Worm (Caenorhabditis elegans) whole organism, L3 larva: ENCODE results near the gene T24F1.7.

ENCODE experiments used
- R02D3.7 ChIP-seq: fragments of 150-350 bp; optimal IDR thresholded peaks from 2 replicates; lab custom pipeline; 2014; ENCODE audit warnings: missing biosample characterization, missing genetic modification characterization
- ZK546.5 ChIP-seq: sonication (generic microtip); optimal IDR thresholded peaks from 2 replicates; lab custom pipeline; 2017; ENCODE audit warnings: missing biosample characterization, missing genetic modification characterization
- aly-2 ChIP-seq: fragments of 150-350 bp; optimal IDR thresholded peaks from 2 replicates; lab custom pipeline; 2014; ENCODE audit warnings: missing biosample characterization, missing genetic modification characterization
- ama-1 ChIP-seq: fragments of 150-350 bp; optimal IDR thresholded peaks from 2 replicates; lab custom pipeline; 2018
- ceh-16 ChIP-seq: sonication (generic microtip); optimal IDR thresholded peaks from 2 replicates; lab custom pipeline; 2017; ENCODE audit warnings: missing biosample characterization, missing genetic modification characterization
- ceh-28 ChIP-seq: fragments of 150-350 bp; optimal IDR thresholded peaks from 2 replicates; lab custom pipeline; 2014; ENCODE audit warnings: missing biosample characterization, missing genetic modification reagents, missing genetic modification characterization
- ceh-82 ChIP-seq: fragments of 150-350 bp; optimal IDR thresholded peaks from 2 replicates; lab custom pipeline; 2014; ENCODE audit warnings: missing biosample characterization, missing genetic modification characterization
- ceh-9 ChIP-seq: sonication (generic microtip); optimal IDR thresholded peaks from 2 replicates; lab custom pipeline; 2018; ENCODE audit warnings: missing biosample characterization, missing genetic modification characterization
- daf-12 ChIP-seq: fragments of 150-350 bp; optimal IDR thresholded peaks from 2 replicates; lab custom pipeline; 2014; ENCODE audit warnings: missing biosample characterization, missing genetic modification reagents, missing genetic modification characterization
- egl-27 ChIP-seq: sonication (generic microtip); optimal IDR thresholded peaks from 4 replicates; lab custom pipeline; 2017; ENCODE audit warnings: missing biosample characterization, missing genetic modification reagents, missing genetic modification characterization
- egl-5 ChIP-seq: fragments of 150-350 bp; optimal IDR thresholded peaks from 2 replicates; lab custom pipeline; 2017; ENCODE audit warnings: missing biosample characterization, missing genetic modification reagents, missing genetic modification characterization, inconsistent platforms
- elt-1 ChIP-seq: fragments of 150-350 bp; optimal IDR thresholded peaks from 2 replicates; lab custom pipeline; 2014; ENCODE audit warnings: missing biosample characterization, missing genetic modification characterization
- elt-2 ChIP-seq: sonication (generic microtip); optimal IDR thresholded peaks from 2 replicates; lab custom pipeline; 2016; ENCODE audit warnings: missing genetic modification reagents, mild to moderate bottlenecking, missing genetic modification characterization, missing compliant biosample characterization
- elt-3 ChIP-seq, 3 experiments: fragments of 150-350 bp in 1 of 3; sonication (generic microtip) in 2 of 3; optimal IDR thresholded peaks; 2 replicates in 2 of 3; 4 replicates in 1 of 3; lab custom pipeline; 2014 to 2017; ENCODE audit warnings: missing biosample characterization in 3 of 3, missing genetic modification characterization in 3 of 3
- eor-1 ChIP-seq, 2 experiments: fragments of 150-350 bp; optimal IDR thresholded peaks; 2 replicates each; lab custom pipeline; 2014 to 2018; ENCODE audit warnings: missing biosample characterization in 2 of 2, missing genetic modification characterization in 2 of 2
- fkh-10 ChIP-seq: sonication (generic microtip); optimal IDR thresholded peaks from 2 replicates; lab custom pipeline; 2017; ENCODE audit warnings: missing biosample characterization, missing genetic modification reagents, missing genetic modification characterization
- fkh-2 ChIP-seq: fragments of 150-350 bp; optimal IDR thresholded peaks from 2 replicates; lab custom pipeline; 2014; ENCODE audit warnings: missing biosample characterization, missing genetic modification reagents, missing genetic modification characterization
- fos-1 ChIP-seq: fragments of 150-350 bp; optimal IDR thresholded peaks from 2 replicates; lab custom pipeline; 2014; ENCODE audit warnings: missing biosample characterization, missing genetic modification characterization
- hmg-11 ChIP-seq: sonication (generic microtip); optimal IDR thresholded peaks from 2 replicates; lab custom pipeline; 2016; ENCODE audit warnings: missing genetic modification characterization, missing compliant biosample characterization
- jun-1 ChIP-seq: fragments of 150-350 bp; optimal IDR thresholded peaks from 2 replicates; lab custom pipeline; 2014; ENCODE audit warnings: missing biosample characterization, missing genetic modification reagents, missing genetic modification characterization
- lin-15B ChIP-seq: fragments of 150-350 bp; optimal IDR thresholded peaks from 2 replicates; lab custom pipeline; 2014; ENCODE audit warnings: missing biosample characterization, missing genetic modification characterization
- lin-39 ChIP-seq: fragments of 150-350 bp; optimal IDR thresholded peaks from 2 replicates; lab custom pipeline; 2018; ENCODE audit warnings: missing biosample characterization, missing genetic modification reagents, missing genetic modification characterization
- lsy-12 ChIP-seq: sonication (generic microtip); optimal IDR thresholded peaks from 2 replicates; lab custom pipeline; 2016; ENCODE audit warnings: mild to moderate bottlenecking, missing genetic modification characterization, missing compliant biosample characterization
- mdl-1 ChIP-seq: fragments of 150-350 bp; optimal IDR thresholded peaks from 2 replicates; lab custom pipeline; 2014; ENCODE audit warnings: missing biosample characterization, missing genetic modification characterization
- mml-1 ChIP-seq: fragments of 150-350 bp; sonication (generic microtip); optimal IDR thresholded peaks from 3 replicates; lab custom pipeline; 2014; ENCODE audit warnings: missing biosample characterization, missing genetic modification characterization
- nfya-1 ChIP-seq: sonication (generic microtip); optimal IDR thresholded peaks from 2 replicates; lab custom pipeline; 2017; ENCODE audit warnings: missing genetic modification characterization, mild to moderate bottlenecking, missing compliant biosample characterization, antibody characterized with exemption, moderate library complexity; ENCODE audit not compliant: insufficient read depth
- nhr-11 ChIP-seq: fragments of 150-350 bp; optimal IDR thresholded peaks from 2 replicates; lab custom pipeline; 2014; ENCODE audit warnings: missing biosample characterization, missing genetic modification characterization
- nhr-12 ChIP-seq: fragments of 150-350 bp; optimal IDR thresholded peaks from 2 replicates; lab custom pipeline; 2014; ENCODE audit warnings: missing biosample characterization, missing genetic modification characterization
- nhr-23 ChIP-seq: fragments of 150-350 bp; optimal IDR thresholded peaks from 2 replicates; lab custom pipeline; 2014; ENCODE audit warnings: missing biosample characterization, missing genetic modification reagents, missing genetic modification characterization
- nhr-237 ChIP-seq: fragments of 150-350 bp; optimal IDR thresholded peaks from 2 replicates; lab custom pipeline; 2014; ENCODE audit warnings: missing biosample characterization, missing genetic modification characterization
- nhr-25 ChIP-seq: sonication (generic microtip); optimal IDR thresholded peaks from 2 replicates; lab custom pipeline; 2017; ENCODE audit warnings: missing biosample characterization, missing genetic modification characterization
- nhr-28 ChIP-seq: fragments of 150-350 bp; optimal IDR thresholded peaks from 2 replicates; lab custom pipeline; 2014; ENCODE audit warnings: missing biosample characterization, missing genetic modification characterization
- nhr-43 ChIP-seq: sonication (generic microtip); optimal IDR thresholded peaks from 2 replicates; lab custom pipeline; 2016; ENCODE audit warnings: mild to moderate bottlenecking, missing genetic modification characterization, missing compliant biosample characterization; ENCODE audit not compliant: poor library complexity, severe bottlenecking
- nhr-67 ChIP-seq: fragments of 150-350 bp; optimal IDR thresholded peaks from 2 replicates; lab custom pipeline; 2014; ENCODE audit warnings: missing biosample characterization, missing genetic modification characterization
- nhr-76 ChIP-seq: fragments of 150-350 bp; sonication (generic microtip); optimal IDR thresholded peaks from 5 replicates; lab custom pipeline; 2014; ENCODE audit warnings: missing biosample characterization, missing genetic modification characterization
- nhr-77 ChIP-seq: fragments of 150-350 bp; optimal IDR thresholded peaks from 2 replicates; lab custom pipeline; 2014; ENCODE audit warnings: missing biosample characterization, missing genetic modification characterization
- pha-4 ChIP-seq: fragments of 150-350 bp; optimal IDR thresholded peaks from 2 replicates; lab custom pipeline; 2014; ENCODE audit warnings: missing biosample characterization, missing genetic modification reagents, missing genetic modification characterization
- pqm-1 ChIP-seq: fragments of 150-350 bp; optimal IDR thresholded peaks from 2 replicates; lab custom pipeline; 2017; ENCODE audit warnings: missing biosample characterization, missing genetic modification characterization, inconsistent platforms
- sea-2 ChIP-seq: fragments of 150-350 bp; sonication (generic microtip); optimal IDR thresholded peaks from 4 replicates; lab custom pipeline; 2014; ENCODE audit warnings: missing biosample characterization, missing genetic modification reagents, missing genetic modification characterization
- skn-1 ChIP-seq: fragments of 150-350 bp; optimal IDR thresholded peaks from 2 replicates; lab custom pipeline; 2014; ENCODE audit warnings: missing biosample characterization, missing genetic modification characterization
- snpc-4 ChIP-seq: fragments of 150-350 bp; optimal IDR thresholded peaks from 2 replicates; lab custom pipeline; 2014; ENCODE audit warnings: missing biosample characterization, missing genetic modification characterization
- tbx-2 ChIP-seq: sonication (generic microtip); optimal IDR thresholded peaks from 2 replicates; lab custom pipeline; 2016; ENCODE audit warnings: mild to moderate bottlenecking, missing genetic modification characterization, missing compliant biosample characterization
- unc-39 ChIP-seq: sonication (generic microtip); optimal IDR thresholded peaks from 4 replicates; lab custom pipeline; 2017; ENCODE audit warnings: missing biosample characterization, missing genetic modification characterization
- unc-62 ChIP-seq: fragments of 150-350 bp; sonication (generic microtip); optimal IDR thresholded peaks from 4 replicates; lab custom pipeline; 2014; ENCODE audit warnings: missing biosample characterization, missing genetic modification reagents, missing genetic modification characterization
- zag-1 ChIP-seq: fragments of 150-350 bp; optimal IDR thresholded peaks from 2 replicates; lab custom pipeline; 2014; ENCODE audit warnings: missing biosample characterization, missing genetic modification characterization
- ztf-11 ChIP-seq: fragments of 150-350 bp; optimal IDR thresholded peaks from 2 replicates; lab custom pipeline; 2014; ENCODE audit warnings: missing biosample characterization, missing genetic modification characterization
- ztf-4 ChIP-seq: fragments of 150-350 bp; optimal IDR thresholded peaks from 2 replicates; lab custom pipeline; 2014; ENCODE audit warnings: missing biosample characterization, missing genetic modification characterization

Gene T24F1.7

DNA sequence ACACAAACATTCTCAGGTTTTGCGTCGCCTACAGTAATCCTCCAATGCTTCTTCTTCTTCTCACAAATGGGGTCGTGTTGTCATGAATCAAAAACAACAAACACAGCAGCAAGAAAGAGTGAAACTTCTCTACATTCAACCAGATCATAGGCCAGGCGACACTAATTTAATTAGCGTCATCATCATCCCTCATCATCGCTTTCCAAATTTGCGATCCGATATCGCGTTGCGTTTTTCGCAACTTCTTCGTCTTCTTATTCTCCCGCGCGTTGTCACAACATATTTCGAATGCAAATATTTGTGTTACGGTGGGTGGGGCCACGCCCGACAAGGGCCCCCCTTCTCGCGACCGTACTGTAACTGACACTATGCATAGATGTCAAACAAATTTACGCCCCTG, 25.9 kb upstream of the T24F1.7 start:
- TF ChIP-seq ceh-28 (tag; lab: Kevin White, UChicago): no peak
- TF ChIP-seq unc-39 (tag; lab: Kevin White, UChicago): no peak
- TF ChIP-seq fkh-2 (tag; lab: Kevin White, UChicago): no peak
- TF ChIP-seq R02D3.7 (tag; lab: Kevin White, UChicago): no peak
- no peak for TF ChIP-seq pqm-1 (tag; lab: Kevin White, UChicago)
- no peak for TF ChIP-seq ama-1 (lab: Kevin White, UChicago)
- TF ChIP-seq egl-27 (tag; lab: Kevin White, UChicago): no peak
- no peak for TF ChIP-seq nhr-43
- no peak for TF ChIP-seq nhr-28 (tag; lab: Kevin White, UChicago)

DNA sequence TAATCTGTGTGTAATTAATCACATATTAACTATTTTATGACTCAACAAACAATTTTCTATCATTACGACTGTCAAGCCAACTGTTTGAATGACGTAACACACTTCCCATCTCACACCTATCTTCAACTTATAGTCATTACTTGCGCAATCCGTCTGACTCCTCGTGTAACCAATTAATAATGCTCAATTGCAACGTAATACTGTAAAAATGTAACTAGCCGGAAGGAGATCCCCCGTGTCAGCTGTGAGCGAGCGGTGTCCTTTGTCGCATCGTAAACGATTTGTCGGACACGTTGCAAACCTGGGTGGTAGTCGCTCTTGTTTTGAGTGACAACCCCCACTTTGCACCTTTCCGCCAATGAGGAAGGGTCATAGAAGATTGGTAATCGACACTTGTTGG, 24.2 kb upstream of the T24F1.7 start:
- TF ChIP-seq nhr-77: no peak
- no peak for TF ChIP-seq ZK546.5 (tag; lab: Kevin White, UChicago)
- no peak for TF ChIP-seq ztf-11 (tag; lab: Kevin White, UChicago)

DNA sequence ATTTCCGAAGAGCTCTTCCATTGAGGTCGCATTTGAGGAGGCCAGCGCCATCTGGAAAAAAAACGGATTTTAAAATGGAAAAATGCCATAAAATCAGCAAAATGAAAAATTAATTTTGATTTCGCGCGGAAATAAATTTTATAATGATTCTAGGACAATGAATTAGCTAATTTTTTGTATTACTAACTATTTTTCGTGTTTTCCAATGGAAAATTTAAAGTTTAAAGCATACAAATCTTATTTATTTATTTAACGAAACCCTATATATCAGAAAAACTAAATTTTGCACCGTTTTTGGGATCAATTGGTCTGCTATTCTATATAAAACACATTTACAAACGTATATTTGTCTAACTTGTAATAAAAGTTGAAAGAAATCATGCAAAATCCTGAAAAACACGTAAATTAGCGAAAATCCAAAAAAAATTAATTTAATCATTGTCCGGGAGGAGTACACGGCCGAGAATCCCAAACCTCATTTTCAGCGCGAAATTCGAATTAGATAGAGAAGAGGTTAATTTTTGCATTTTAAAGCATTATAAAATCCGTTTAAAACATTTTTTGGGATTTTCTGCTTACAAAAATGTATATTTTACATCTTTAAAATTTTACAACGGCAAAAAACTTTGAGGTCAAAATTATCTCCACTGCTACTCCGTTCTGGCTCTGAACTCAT, 22.1 kb upstream of the T24F1.7 start, which contains the start of gene C47G2.3:
Gene C47G2.3, minus strand, starts transcription at position 51 of the 676 bp plus-strand sequence.
- no peak for TF ChIP-seq ceh-9 (tag; lab: Kevin White, UChicago)
- peak; percentile 29 for TF ChIP-seq pha-4
- TF ChIP-seq mdl-1 (tag; lab: Kevin White, UChicago): no peak
- no peak for TF ChIP-seq nhr-237 (tag; lab: Kevin White, UChicago)
- no peak for TF ChIP-seq hmg-11 (tag; lab: Kevin White, UChicago)
- peak; percentile 36 for TF ChIP-seq lin-15B (tag; lab: Kevin White, UChicago)
- TF ChIP-seq elt-3 (tag; optimal IDR thresholded peaks at IDR 0.05; lab: Kevin White, UChicago): no peak
- TF ChIP-seq egl-5: no peak
- peak; percentile 43 for TF ChIP-seq pqm-1 (tag; lab: Kevin White, UChicago)
- no peak for TF ChIP-seq fkh-2 (tag; lab: Kevin White, UChicago)
- no peak for TF ChIP-seq snpc-4 (tag; lab: Kevin White, UChicago)
- peak; percentile 80 for TF ChIP-seq nhr-43
- no peak for TF ChIP-seq daf-12 (tag; lab: Kevin White, UChicago)
- no peak for TF ChIP-seq lin-39 (tag; lab: Kevin White, UChicago)
- no peak for TF ChIP-seq ama-1 (lab: Kevin White, UChicago)
- no peak for TF ChIP-seq ceh-28 (tag; lab: Kevin White, UChicago)
- no peak for TF ChIP-seq fkh-10 (GFP tag; lab: Kevin White, UChicago)
- peak; percentile 70 for TF ChIP-seq nhr-23
- no peak for TF ChIP-seq nhr-12
- TF ChIP-seq skn-1 (tag; lab: Kevin White, UChicago): peak; percentile 52
- peak; percentile 29 for TF ChIP-seq elt-2 (tag; lab: Kevin White, UChicago)
- TF ChIP-seq ztf-4 (tag; lab: Kevin White, UChicago): no peak
- no peak for TF ChIP-seq unc-39 (tag; lab: Kevin White, UChicago)
- no peak for TF ChIP-seq ceh-82 (tag; lab: Kevin White, UChicago)
- no peak for TF ChIP-seq mml-1 (tag; lab: Kevin White, UChicago)
- no peak for TF ChIP-seq nhr-67
- TF ChIP-seq sea-2: no peak
- TF ChIP-seq zag-1 (tag; lab: Kevin White, UChicago): no peak
- TF ChIP-seq eor-1 (tag; optimal IDR thresholded peaks at IDR 0.05; lab: Kevin White, UChicago): no peak
- TF ChIP-seq elt-1 (tag; lab: Kevin White, UChicago): no peak
- no peak for TF ChIP-seq unc-62 (GFP tag; lab: Kevin White, UChicago)
- no peak for TF ChIP-seq nhr-25 (tag; lab: Kevin White, UChicago)
- no peak for TF ChIP-seq egl-27 (tag; lab: Kevin White, UChicago)
- no peak for TF ChIP-seq jun-1 (tag; lab: Kevin White, UChicago)
- TF ChIP-seq R02D3.7 (tag; lab: Kevin White, UChicago): no peak
- peak; percentile 39 for TF ChIP-seq nfya-1
- TF ChIP-seq fos-1 (tag; lab: Kevin White, UChicago): no peak
- TF ChIP-seq tbx-2 (tag; lab: Kevin White, UChicago): no peak
- no peak for TF ChIP-seq nhr-77
- no peak for TF ChIP-seq nhr-76 (tag; lab: Kevin White, UChicago)
- no peak for TF ChIP-seq ceh-16 (tag; lab: Kevin White, UChicago)
- no peak for TF ChIP-seq ztf-11 (tag; lab: Kevin White, UChicago)
- no peak for TF ChIP-seq nhr-28 (tag; lab: Kevin White, UChicago)
- TF ChIP-seq aly-2 (tag; lab: Kevin White, UChicago): no peak
- TF ChIP-seq nhr-11: no peak
- peak; percentile 67 for TF ChIP-seq lsy-12 (tag; lab: Kevin White, UChicago)
- TF ChIP-seq ZK546.5 (tag; lab: Kevin White, UChicago): no peak
